Fruit fly (Drosophila melanogaster) whole organism, adult: Measurements from ENCODE around the gene CG44001.
A peak's percentile ranks its signal among the peaks of the same experiment; 100 is the strongest.

Experiments used
- CG11617 ChIP-seq: fragments of 200-800 bp; sonication (Bioruptor generic); optimal IDR thresholded peaks from 2 replicates; lab custom pipeline; 2017; ENCODE audit warnings: mild to moderate bottlenecking, missing biosample characterization, missing genetic modification reagents, missing genetic modification characterization
- CG12768 ChIP-seq: fragments of 200-800 bp; sonication (Bioruptor generic); optimal IDR thresholded peaks from 2 replicates; lab custom pipeline; 2017; ENCODE audit warnings: missing biosample characterization, missing genetic modification characterization, mild to moderate bottlenecking, moderate library complexity, missing genetic modification reagents
- CG14711 ChIP-seq: fragments of 200-800 bp; sonication (Bioruptor generic); optimal IDR thresholded peaks from 2 replicates; lab custom pipeline; 2018; ENCODE audit warnings: missing biosample characterization, mild to moderate bottlenecking, missing genetic modification characterization, moderate library complexity
- CG1620 ChIP-seq: fragments of 200-800 bp; sonication (Bioruptor generic); optimal IDR thresholded peaks from 2 replicates; lab custom pipeline; 2016; ENCODE audit warnings: missing biosample characterization, missing genetic modification characterization
- CG33017 ChIP-seq: fragments of 200-800 bp; sonication (Bioruptor generic); optimal IDR thresholded peaks from 2 replicates; lab custom pipeline; 2018; ENCODE audit warnings: missing biosample characterization, mild to moderate bottlenecking, missing genetic modification characterization, moderate library complexity
- CG5204 ChIP-seq: fragments of 200-800 bp; sonication (Bioruptor generic); optimal IDR thresholded peaks from 2 replicates; lab custom pipeline; 2016; ENCODE audit warnings: missing biosample characterization, missing genetic modification characterization
- CG7045 ChIP-seq: fragments of 200-800 bp; sonication (Bioruptor generic); optimal IDR thresholded peaks from 2 replicates; lab custom pipeline; 2017; ENCODE audit warnings: missing biosample characterization, mild to moderate bottlenecking, missing genetic modification characterization
- CG7101 ChIP-seq: fragments of 200-800 bp; sonication (Bioruptor generic); optimal IDR thresholded peaks from 2 replicates; lab custom pipeline; 2018; ENCODE audit warnings: missing biosample characterization, mild to moderate bottlenecking, missing genetic modification characterization, moderate library complexity
- Clk ChIP-seq: fragments of 200-800 bp; sonication (Bioruptor generic); optimal IDR thresholded peaks from 2 replicates; lab custom pipeline; 2017; ENCODE audit warnings: missing biosample characterization, missing genetic modification characterization
- Crg-1 ChIP-seq: fragments of 200-800 bp; sonication (Bioruptor generic); optimal IDR thresholded peaks from 2 replicates; lab custom pipeline; 2016; ENCODE audit warnings: missing biosample characterization, missing genetic modification characterization
- Hr96 ChIP-seq: fragments of 200-800 bp; sonication (Bioruptor generic); optimal IDR thresholded peaks from 2 replicates; lab custom pipeline; 2016; ENCODE audit warnings: missing biosample characterization, missing genetic modification characterization
- Mnt ChIP-seq: fragments of 200-800 bp; sonication (Bioruptor generic); optimal IDR thresholded peaks from 2 replicates; lab custom pipeline; 2016; ENCODE audit warnings: missing biosample characterization, mild to moderate bottlenecking, missing genetic modification characterization
- bab1 ChIP-seq: fragments of 200-800 bp; sonication (Bioruptor generic); optimal IDR thresholded peaks from 3 replicates; lab custom pipeline; 2019; ENCODE audit warnings: missing biosample characterization, mild to moderate bottlenecking, missing genetic modification characterization, moderate library complexity
- cic ChIP-seq: fragments of 200-800 bp; sonication (Bioruptor generic); optimal IDR thresholded peaks from 2 replicates; lab custom pipeline; 2017; ENCODE audit warnings: missing biosample characterization, mild to moderate bottlenecking, missing genetic modification characterization, moderate library complexity
- cnc ChIP-seq, 2 experiments: fragments of >200 bp; optimal IDR thresholded peaks; 2 replicates each; lab custom pipeline; 2017
- kay ChIP-seq: fragments of 200-800 bp; sonication (Bioruptor generic); peaks from one replicate; lab custom pipeline; 2016; ENCODE audit warnings: missing biosample characterization, missing genetic modification characterization, borderline replicate concordance
- ovo ChIP-seq: fragments of 200-800 bp; sonication (Bioruptor generic); optimal IDR thresholded peaks from 2 replicates; lab custom pipeline; 2016; ENCODE audit warnings: missing biosample characterization, missing genetic modification characterization
- pad ChIP-seq: fragments of 200-800 bp; sonication (Bioruptor generic); optimal IDR thresholded peaks from 3 replicates; lab custom pipeline; 2017; ENCODE audit warnings: missing biosample characterization, missing genetic modification characterization, mild to moderate bottlenecking, moderate library complexity, missing genetic modification reagents
- tj ChIP-seq: fragments of 200-800 bp; sonication (Bioruptor generic); optimal IDR thresholded peaks from 3 replicates; lab custom pipeline; 2017; ENCODE audit warnings: missing biosample characterization, mild to moderate bottlenecking, missing genetic modification characterization, moderate library complexity
- toe ChIP-seq: fragments of 200-800 bp; sonication (Bioruptor generic); optimal IDR thresholded peaks from 2 replicates; lab custom pipeline; 2016; ENCODE audit warnings: missing biosample characterization, missing genetic modification characterization

CG44001 gene

DNA sequence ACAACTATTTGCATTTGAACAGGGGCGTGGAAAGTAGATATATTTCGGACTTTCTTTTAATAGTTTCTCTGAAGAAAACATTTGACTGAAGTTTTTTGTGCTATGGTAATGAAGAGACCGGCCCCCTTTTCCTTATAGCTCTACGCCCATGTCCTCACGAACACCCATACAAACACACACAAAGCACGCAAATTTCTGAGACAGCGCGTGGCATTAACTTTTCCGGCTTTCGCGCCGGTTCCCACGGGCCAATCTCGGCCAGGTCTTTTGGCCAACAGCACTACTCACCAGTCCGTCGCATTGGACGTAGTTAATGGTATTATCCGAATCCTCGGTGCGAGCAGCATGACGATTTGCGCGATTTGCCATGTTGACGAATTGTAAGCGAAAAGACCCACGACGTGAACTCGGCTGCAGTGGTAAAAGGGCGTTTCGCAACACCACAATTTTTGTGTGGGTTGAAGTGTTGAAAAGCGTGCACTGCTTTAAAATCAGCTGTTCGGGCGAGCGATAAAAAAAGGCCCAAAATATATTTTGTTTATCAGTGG is 9.4 kb downstream of the CG44001 start, which contains the start of gene senju:
TSS of gene senju (plus strand) at position 477 of the 548 bp plus-strand sequence.
- peak; percentile 97 for TF ChIP-seq Crg-1 (GFP tag; lab: Kevin White, UChicago)
- TF ChIP-seq CG12768 (GFP tag; lab: Kevin White, UChicago), result peak; percentile 91
- no peak for TF ChIP-seq toe (GFP tag; lab: Kevin White, UChicago)
- peak; percentile 82 for TF ChIP-seq CG33017 (tag; lab: Kevin White, UChicago)
- TF ChIP-seq tj, result peak; percentile 83
- peak; percentile 67 for TF ChIP-seq Clk
- peak; percentile 86 for TF ChIP-seq CG7101 (tag; lab: Kevin White, UChicago)
- TF ChIP-seq CG11617 (GFP tag; lab: Kevin White, UChicago), result peak; percentile 86
- TF ChIP-seq pad (GFP tag; lab: Kevin White, UChicago), result peak; percentile 88
- TF ChIP-seq kay (GFP tag; lab: Kevin White, UChicago), result no peak
- TF ChIP-seq Mnt (GFP tag; lab: Kevin White, UChicago), result peak; percentile 98
- TF ChIP-seq cnc (optimal IDR thresholded peaks at IDR 0.05; lab: Kevin White, UChicago), result no peak
- TF ChIP-seq ovo (GFP tag; lab: Kevin White, UChicago), result peak; percentile 83
- peak; percentile 80 for TF ChIP-seq bab1 (GFP tag; lab: Kevin White, UChicago)
- TF ChIP-seq cic, result peak; percentile 89
- TF ChIP-seq CG1620, result peak; percentile 94
- no peak for TF ChIP-seq CG5204 (GFP tag; lab: Kevin White, UChicago)
- peak; percentile 77 for TF ChIP-seq CG7045 (GFP tag; lab: Kevin White, UChicago)
- peak; percentile 79 for TF ChIP-seq Hr96 (GFP tag; lab: Kevin White, UChicago)
- peak; percentile 66 for TF ChIP-seq CG14711 (tag; lab: Kevin White, UChicago)

DNA sequence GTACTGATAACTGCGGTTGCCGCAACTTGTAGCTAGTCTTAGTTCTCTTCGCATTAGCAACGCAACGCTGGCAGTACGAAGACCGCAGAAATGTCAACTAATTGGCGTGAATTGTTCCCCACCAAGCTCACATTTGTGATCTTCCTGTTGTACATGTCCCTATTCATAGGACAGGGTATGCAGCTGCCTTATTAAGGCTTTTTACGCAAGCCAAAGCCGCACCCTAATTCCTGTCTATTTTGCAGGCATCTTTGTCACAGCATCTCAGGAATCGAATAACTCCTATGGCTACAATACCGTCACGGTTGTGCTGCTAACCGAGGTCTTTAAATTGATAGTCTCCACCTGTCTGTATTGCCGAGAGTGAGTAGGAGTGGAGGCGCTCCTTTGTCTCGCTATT is 9.9 kb downstream of the CG44001 start, which contains the start of gene eIF3h:
TSS of gene eIF3h (minus strand) at position 101 of the 400 bp plus-strand sequence.
- TF ChIP-seq toe (GFP tag; lab: Kevin White, UChicago) (no peak), pad (GFP tag; lab: Kevin White, UChicago) (no peak), Hr96 (GFP tag; lab: Kevin White, UChicago) (no peak), kay (GFP tag; lab: Kevin White, UChicago) (no peak), cic (no peak), cnc (optimal IDR thresholded peaks at IDR 0.05; lab: Kevin White, UChicago) (no peak), CG12768 (GFP tag; lab: Kevin White, UChicago) (no peak), tj (no peak), CG1620 (no peak), CG7045 (GFP tag; lab: Kevin White, UChicago) (no peak)

DNA sequence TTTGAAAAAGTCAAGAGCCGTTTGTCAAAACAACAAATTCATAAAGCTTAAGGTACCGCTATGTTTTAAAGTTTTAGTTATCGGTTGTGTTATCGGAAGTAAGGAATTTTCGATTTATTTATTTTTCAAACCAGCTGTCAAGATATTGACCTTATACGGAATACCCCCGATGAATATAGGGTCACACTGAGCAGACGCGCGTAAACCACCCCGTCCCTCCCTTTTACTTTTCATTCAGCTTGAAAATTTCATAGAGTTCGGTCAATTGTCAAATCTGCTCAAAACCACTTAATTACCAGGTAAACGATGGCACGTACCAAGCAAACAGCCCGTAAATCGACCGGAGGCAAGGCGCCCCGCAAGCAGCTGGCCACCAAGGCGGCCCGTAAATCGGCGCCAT is 11.9 kb downstream of the CG44001 start, which contains the start of the genes CG14036 and His3.3A:
TSS of gene CG14036 (minus strand) at position 64 of the 400 bp plus-strand sequence.
TSS of gene His3.3A (plus strand) at position 106 of the 400 bp plus-strand sequence.
- TF ChIP-seq toe (GFP tag; lab: Kevin White, UChicago), result no peak
- TF ChIP-seq bab1 (GFP tag; lab: Kevin White, UChicago), result peak; percentile 40
- TF ChIP-seq Hr96 (GFP tag; lab: Kevin White, UChicago), result no peak
- no peak for TF ChIP-seq kay (GFP tag; lab: Kevin White, UChicago)
- no peak for TF ChIP-seq CG12768 (GFP tag; lab: Kevin White, UChicago)
- TF ChIP-seq Clk, result no peak
- no peak for TF ChIP-seq CG33017 (tag; lab: Kevin White, UChicago)
- peak; percentile 2 for TF ChIP-seq CG14711 (tag; lab: Kevin White, UChicago)
- TF ChIP-seq CG7045 (GFP tag; lab: Kevin White, UChicago), result no peak
- peak; percentile 10 for TF ChIP-seq Mnt (GFP tag; lab: Kevin White, UChicago)
- TF ChIP-seq pad (GFP tag; lab: Kevin White, UChicago), result peak; percentile 4
- TF ChIP-seq Crg-1 (GFP tag; lab: Kevin White, UChicago), result peak; percentile 35
- no peak for TF ChIP-seq cnc (optimal IDR thresholded peaks at IDR 0.05; lab: Kevin White, UChicago)
- no peak for TF ChIP-seq CG11617 (GFP tag; lab: Kevin White, UChicago)
- no peak for TF ChIP-seq CG5204 (GFP tag; lab: Kevin White, UChicago)
- TF ChIP-seq tj, result no peak
- TF ChIP-seq ovo (GFP tag; lab: Kevin White, UChicago), result peak; percentile 82
- peak; percentile 59 for TF ChIP-seq cic
- peak; percentile 40 for TF ChIP-seq CG1620
- peak; percentile 28 for TF ChIP-seq CG7101 (tag; lab: Kevin White, UChicago)

DNA sequence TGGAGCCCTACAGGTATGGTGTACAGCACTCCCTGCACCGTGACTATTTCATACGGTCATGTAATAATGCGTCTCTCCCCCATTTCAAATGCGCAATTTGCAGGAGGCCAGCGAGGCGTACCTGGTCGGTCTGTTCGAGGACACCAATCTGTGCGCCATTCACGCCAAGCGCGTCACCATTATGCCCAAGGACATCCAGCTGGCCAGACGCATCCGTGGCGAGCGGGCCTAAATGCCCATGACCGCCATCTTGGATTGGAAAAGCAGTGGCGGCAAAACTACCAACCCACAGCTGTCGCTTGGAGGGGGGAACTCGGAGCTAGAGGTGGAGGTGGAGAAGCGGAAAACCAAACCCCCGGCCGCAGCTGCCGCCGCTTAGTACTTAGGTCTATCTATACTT is 12.5 kb downstream of the CG44001 start:
- TF ChIP-seq Crg-1 (GFP tag; lab: Kevin White, UChicago) (no peak), cic (peak; percentile 1)

DNA sequence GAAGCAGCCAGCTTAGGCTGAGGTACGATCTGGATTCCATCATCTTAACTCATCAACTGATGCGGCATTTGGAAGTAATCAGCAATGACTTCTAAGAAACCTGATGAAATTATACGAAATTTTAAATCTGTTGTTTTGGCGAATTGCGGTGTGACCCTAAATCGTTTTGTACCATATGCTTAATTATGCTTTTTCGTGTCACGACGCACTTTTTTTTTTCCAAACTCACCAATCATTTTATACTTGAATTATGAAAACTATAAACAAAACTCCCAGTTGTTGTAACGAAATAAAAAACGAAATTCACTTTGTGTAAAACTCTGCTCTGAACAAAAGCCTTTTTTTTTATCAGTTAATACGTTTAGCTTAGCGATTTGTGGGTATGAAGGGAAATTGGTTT is 15.0 kb downstream of the CG44001 start, which contains the start of gene Nepl3:
TSS of gene Nepl3 (minus strand) at position 155 of the 400 bp plus-strand sequence.
- TF ChIP-seq bab1 (GFP tag; lab: Kevin White, UChicago), result no peak
- no peak for TF ChIP-seq Mnt (GFP tag; lab: Kevin White, UChicago)
- no peak for TF ChIP-seq Clk
- no peak for TF ChIP-seq CG1620
- TF ChIP-seq CG11617 (GFP tag; lab: Kevin White, UChicago), result no peak
- TF ChIP-seq Crg-1 (GFP tag; lab: Kevin White, UChicago), result no peak
- no peak for TF ChIP-seq cic
- no peak for TF ChIP-seq CG5204 (GFP tag; lab: Kevin White, UChicago)
- no peak for TF ChIP-seq CG14711 (tag; lab: Kevin White, UChicago)
- no peak for TF ChIP-seq tj

DNA sequence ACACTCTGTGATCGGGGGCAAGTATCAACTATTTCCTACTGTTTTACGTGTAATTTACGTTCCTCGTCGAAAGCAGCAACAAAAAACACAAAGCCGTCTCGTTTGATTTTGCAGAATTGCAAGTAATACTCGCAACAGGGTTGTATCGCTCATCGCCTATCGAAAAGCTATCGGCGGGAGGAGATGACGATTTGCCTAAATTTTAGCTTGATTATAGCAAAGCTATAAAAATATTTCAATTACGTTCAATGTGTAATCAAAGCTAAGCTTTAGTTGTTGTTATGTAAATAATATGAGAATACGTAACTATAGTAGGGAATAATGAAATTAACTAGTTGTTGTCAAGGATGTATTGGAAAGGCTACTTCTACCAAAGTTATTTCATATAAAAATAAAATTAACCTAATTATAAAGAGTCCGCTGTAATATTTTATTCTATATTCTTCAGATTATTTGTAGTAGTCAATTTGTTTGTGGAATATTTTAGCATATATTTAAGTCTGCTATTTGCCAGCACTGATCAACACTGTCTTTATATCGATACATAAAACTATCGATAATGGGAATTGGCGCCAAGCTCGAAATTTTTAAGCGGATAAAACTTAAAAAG is 16.7 kb downstream of the CG44001 start, which contains the start of gene Rpn11:
TSS of gene Rpn11 (minus strand) at position 146 of the 610 bp plus-strand sequence.
- TF ChIP-seq Crg-1 (GFP tag; lab: Kevin White, UChicago) (peak; percentile 57), cnc (optimal IDR thresholded peaks at IDR 0.05; lab: Kevin White, UChicago) (peak; percentile 94 to 98), Mnt (GFP tag; lab: Kevin White, UChicago) (peak; percentile 28), ovo (GFP tag; lab: Kevin White, UChicago) (peak; percentile 63), CG12768 (GFP tag; lab: Kevin White, UChicago) (peak; percentile 56), pad (GFP tag; lab: Kevin White, UChicago) (peak; percentile 52), kay (GFP tag; lab: Kevin White, UChicago) (no peak), CG7101 (tag; lab: Kevin White, UChicago) (peak; percentile 56), Hr96 (GFP tag; lab: Kevin White, UChicago) (no peak), CG11617 (GFP tag; lab: Kevin White, UChicago) (peak; percentile 72), cic (no peak), CG7045 (GFP tag; lab: Kevin White, UChicago) (peak; percentile 51), CG1620 (peak; percentile 77), bab1 (GFP tag; lab: Kevin White, UChicago) (peak; percentile 64), CG33017 (tag; lab: Kevin White, UChicago) (peak; percentile 74), CG14711 (tag; lab: Kevin White, UChicago) (peak; percentile 62), tj (peak; percentile 97), Clk (peak; percentile 23), toe (GFP tag; lab: Kevin White, UChicago) (no peak), CG5204 (GFP tag; lab: Kevin White, UChicago) (no peak)
